Worm (Caenorhabditis elegans) whole organism, L4/young adult: Measurements from ENCODE around the gene mrps-18A.

ENCODE experiments used
- dao-5 ChIP-seq: sonication (generic microtip); optimal IDR thresholded peaks from 2 replicates; lab custom pipeline; 2016; ENCODE audit warnings: missing genotype, missing genetic modification characterization, moderate library complexity, missing compliant biosample characterization
- him-1 ChIP-seq: sonication (generic microtip); optimal IDR thresholded peaks from 2 replicates; lab custom pipeline; 2016; ENCODE audit warnings: missing genotype, missing genetic modification reagents, missing genetic modification characterization, missing compliant biosample characterization

ce11 chrIII:8318488-8318887, 13.2 kb downstream of the mrps-18A start, which contains the start of gene sas-4:
- no peak for TF ChIP-seq dao-5 (tag; lab: Kevin White, UChicago)
- TF ChIP-seq him-1 (tag; lab: Kevin White, UChicago): no peak
